Fruit fly (Drosophila melanogaster) Kc167 (cell line): Measurements from ENCODE around the gene CG16959.

Experiments
- h ChIP-seq: fragments of >200 bp; optimal IDR thresholded peaks from 3 replicates; lab custom pipeline; 2018; ENCODE audit warnings: missing external identifiers
- psq ChIP-seq: fragments of >200 bp; optimal IDR thresholded peaks from 2 replicates; lab custom pipeline; 2017; ENCODE audit warnings: missing external identifiers
- ttk ChIP-seq: sonication (Bioruptor generic); optimal IDR thresholded peaks from 2 replicates; lab custom pipeline; 2017; ENCODE audit warnings: missing external identifiers

DNA sequence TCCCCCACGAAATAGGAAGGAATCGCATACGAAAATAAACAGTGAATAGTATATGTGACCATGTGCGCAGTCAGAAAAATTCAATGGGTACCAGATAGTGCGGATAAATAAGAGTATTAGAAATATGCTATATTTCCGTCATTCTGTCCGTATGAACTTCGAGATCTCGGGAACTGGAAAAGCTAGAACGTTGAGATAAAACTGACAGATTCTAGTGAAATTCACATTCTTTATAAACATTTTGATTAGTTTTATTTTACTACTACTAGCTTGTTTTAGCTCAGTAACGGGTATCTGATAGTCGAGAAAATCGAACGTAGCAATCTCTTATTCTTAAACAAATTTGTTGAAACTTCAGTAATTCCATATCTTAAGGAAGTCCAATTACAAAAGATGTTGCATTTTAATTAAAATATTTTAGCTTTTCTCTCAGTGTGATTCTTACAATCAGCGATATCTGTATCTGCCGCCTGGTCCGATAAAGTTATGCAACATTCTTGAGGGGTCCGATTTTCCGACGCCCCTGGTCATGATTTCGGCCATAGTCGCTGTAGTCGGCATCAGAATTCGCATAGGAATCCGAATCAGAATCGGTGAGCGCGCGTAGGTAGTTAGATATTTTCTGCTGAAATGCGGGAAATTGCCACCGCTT is 47.4 kb upstream of the CG16959 start:
- TF ChIP-seq h (no peak), ttk (lab: Kevin White, UChicago) (no peak), psq (lab: Kevin White, UChicago) (no peak)
